Worm (Caenorhabditis elegans) whole organism, young adult: ENCODE results near the gene ftt-2.

Source experiments
- F10E7.11 ChIP-seq: sonication (generic microtip); optimal IDR thresholded peaks from 2 replicates; lab custom pipeline; 2017; ENCODE audit warnings: mild to moderate bottlenecking, missing genetic modification characterization, moderate library complexity, missing compliant biosample characterization
- F57A8.1 ChIP-seq: fragments of 200-800 bp; sonication (Bioruptor generic); optimal IDR thresholded peaks from 2 replicates; lab custom pipeline; 2018; ENCODE audit warnings: mild to moderate bottlenecking, missing genetic modification characterization, moderate library complexity, missing compliant biosample characterization
- K11D2.4 ChIP-seq: fragments of 200-800 bp; sonication (Bioruptor generic); IDR thresholded peaks from 2 replicates; pipeline ENCODE4 v1.3.6; 2022; ENCODE audit warnings: missing genetic modification reagents, missing genetic modification characterization, missing compliant biosample characterization
- Y53G8AR.9 ChIP-seq: fragments of 200-800 bp; sonication (Bioruptor generic); conservative IDR thresholded peaks from 2 replicates; pipeline ENCODE4 v1.3.6; 2022; ENCODE audit warnings: missing genetic modification reagents, missing genetic modification characterization, missing compliant biosample characterization
- Y56A3A.18 ChIP-seq: fragments of 200-800 bp; sonication (Bioruptor generic); IDR thresholded peaks from 2 replicates; pipeline ENCODE4 v1.3.6; 2022; ENCODE audit warnings: missing genetic modification reagents, missing genetic modification characterization, missing compliant biosample characterization
- Y67H2A.10 ChIP-seq: fragments of 200-800 bp; sonication (Bioruptor generic); conservative IDR thresholded peaks from 2 replicates; pipeline ENCODE4 v1.3.6; 2022; ENCODE audit warnings: missing genetic modification reagents, missing genetic modification characterization, missing compliant biosample characterization
- ZK185.1 ChIP-seq: sonication (generic microtip); optimal IDR thresholded peaks from 2 replicates; lab custom pipeline; 2016; ENCODE audit warnings: mild to moderate bottlenecking, missing genetic modification characterization, missing compliant biosample characterization; ENCODE audit not compliant: poor library complexity, severe bottlenecking
- attf-5 ChIP-seq: fragments of 200-800 bp; sonication (Bioruptor generic); optimal IDR thresholded peaks from 2 replicates; lab custom pipeline; 2018; ENCODE audit warnings: mild to moderate bottlenecking, missing genetic modification characterization, missing compliant biosample characterization
- ccch-3 ChIP-seq: fragments of 200-800 bp; sonication (Bioruptor generic); optimal IDR thresholded peaks from 2 replicates; lab custom pipeline; 2018; ENCODE audit warnings: mild to moderate bottlenecking, missing genetic modification characterization, missing compliant biosample characterization
- cebp-1 ChIP-seq, 2 experiments: fragments of 200-800 bp in 1 of 2; sonication (Bioruptor generic) in 1 of 2; sonication (generic microtip) in 1 of 2; IDR thresholded peaks in 1 of 2; optimal IDR thresholded peaks in 1 of 2; 2 replicates each; pipeline versions ENCODE4 v1.3.6 to Lab custom; 2017 to 2022; ENCODE audit warnings: missing compliant biosample characterization in 2 of 2, missing genetic modification characterization in 2 of 2, mild to moderate bottlenecking in 1 of 2, missing genetic modification reagents in 1 of 2, moderate library complexity in 1 of 2
- gei-17 ChIP-seq: fragments of 200-800 bp; sonication (Bioruptor generic); optimal IDR thresholded peaks from 2 replicates; lab custom pipeline; 2018; ENCODE audit warnings: mild to moderate bottlenecking, missing genetic modification characterization, missing compliant biosample characterization
- hmg-1.2 ChIP-seq: fragments of 200-800 bp; sonication (Bioruptor generic); IDR thresholded peaks from 2 replicates; pipeline ENCODE4 v1.3.6; 2022; ENCODE audit warnings: missing genetic modification reagents, missing genetic modification characterization, missing compliant biosample characterization
- lin-35 ChIP-seq, 3 experiments: fragments of 150-350 bp in 2 of 3; sonication (generic microtip) in 1 of 3; optimal IDR thresholded peaks; 2 replicates each; lab custom pipeline; 2014 to 2018; ENCODE audit warnings: missing biosample characterization in 3 of 3, missing genetic modification characterization in 3 of 3, missing genetic modification reagents in 3 of 3
- lin-40 ChIP-seq: sonication (generic microtip); optimal IDR thresholded peaks from 2 replicates; lab custom pipeline; 2016; ENCODE audit warnings: missing genetic modification characterization, mild to moderate bottlenecking, missing compliant biosample characterization, missing genotype, missing genetic modification reagents
- lsy-27 ChIP-seq: sonication (generic microtip); optimal IDR thresholded peaks from 2 replicates; lab custom pipeline; 2017; ENCODE audit warnings: missing genetic modification characterization, mild to moderate bottlenecking, missing compliant biosample characterization, antibody characterized with exemption, missing genotype, borderline replicate concordance; ENCODE audit not compliant: insufficient read depth
- mel-28 ChIP-seq: sonication (generic microtip); optimal IDR thresholded peaks from 2 replicates; lab custom pipeline; 2016; ENCODE audit warnings: borderline replicate concordance, mild to moderate bottlenecking, missing genetic modification characterization, missing compliant biosample characterization
- mxl-1 ChIP-seq: sonication (generic microtip); optimal IDR thresholded peaks from 2 replicates; lab custom pipeline; 2016; ENCODE audit warnings: missing genetic modification characterization, missing compliant biosample characterization
- nhr-80 ChIP-seq: sonication (generic microtip); optimal IDR thresholded peaks from 2 replicates; lab custom pipeline; 2016; ENCODE audit warnings: missing genetic modification characterization, missing compliant biosample characterization
- nhr-90 ChIP-seq: sonication (generic microtip); optimal IDR thresholded peaks from 2 replicates; lab custom pipeline; 2016; ENCODE audit warnings: missing genotype, mild to moderate bottlenecking, missing genetic modification characterization, missing compliant biosample characterization
- snpc-3.4 ChIP-seq: sonication (generic microtip); optimal IDR thresholded peaks from 2 replicates; lab custom pipeline; 2017; ENCODE audit warnings: missing genetic modification characterization, mild to moderate bottlenecking, missing compliant biosample characterization, antibody characterized with exemption, moderate library complexity, missing genotype, missing genetic modification reagents
- tbp1 ChIP-seq: fragments of 200-800 bp; sonication (Bioruptor generic); optimal IDR thresholded peaks from 2 replicates; lab custom pipeline; 2018; ENCODE audit warnings: mild to moderate bottlenecking, missing genetic modification characterization, missing compliant biosample characterization
- xnd-1 ChIP-seq: sonication (generic microtip); optimal IDR thresholded peaks from 2 replicates; lab custom pipeline; 2016; ENCODE audit warnings: missing genotype, missing genetic modification reagents, missing genetic modification characterization, missing compliant biosample characterization
- zfh-2 ChIP-seq: fragments of 200-800 bp; sonication (Bioruptor generic); conservative IDR thresholded peaks from 2 replicates; pipeline ENCODE4 v1.3.6; 2022; ENCODE audit warnings: missing genetic modification reagents, missing genetic modification characterization, missing compliant biosample characterization
- ztf-22 ChIP-seq: fragments of 200-800 bp; sonication (Bioruptor generic); optimal IDR thresholded peaks from 2 replicates; lab custom pipeline; 2018; ENCODE audit warnings: mild to moderate bottlenecking, missing genetic modification characterization, moderate library complexity, missing compliant biosample characterization
- ztf-26 ChIP-seq: sonication (generic microtip); optimal IDR thresholded peaks from 2 replicates; lab custom pipeline; 2017; ENCODE audit warnings: missing genetic modification characterization, missing compliant biosample characterization

The ftt-2 gene

ce11 chrX:11571714-11572113 is 33.5 kb downstream of the ftt-2 start:
- TF ChIP-seq lsy-27 (tag; lab: Kevin White, UChicago) (no peak), xnd-1 (tag; lab: Kevin White, UChicago) (no peak), zfh-2 (GFP tag; lab: Robert Waterston, UW) (peak; percentile 47; the same call in 1 of the 2 replicates)
- TF ChIP-seq, all 124 proteins: peak for 1

ce11 chrX:11569744-11570359 is 35.4 kb downstream of the ftt-2 start:
- TF ChIP-seq ztf-22 (GFP tag; lab: Kevin White, UChicago) (no peak), nhr-90 (no peak), F10E7.11 (tag; lab: Kevin White, UChicago) (no peak)

ce11 chrX:11563663-11564062 is 41.6 kb downstream of the ftt-2 start, which contains the start of gene trpp-9:
trpp-9 (plus strand) TSS chrX:11563923.
- peak; percentile 40 for TF ChIP-seq lin-40 (tag; lab: Kevin White, UChicago)
- peak; percentile 14 for TF ChIP-seq attf-5 (GFP tag; lab: Kevin White, UChicago)
- no peak for TF ChIP-seq ztf-26 (tag; lab: Kevin White, UChicago)
- 0 out of 2 replicates have a peak, but pooled peaks have one; percentile 28 for TF ChIP-seq zfh-2 (GFP tag; lab: Robert Waterston, UW)
- peak; percentile 25; the same call in 1 of the 2 replicates for TF ChIP-seq hmg-1.2 (GFP tag; lab: Robert Waterston, UW)
- no peak for TF ChIP-seq ZK185.1

- TF ChIP-seq ccch-3 (GFP tag; lab: Kevin White, UChicago) (no peak), lin-35 (GFP tag; optimal IDR thresholded peaks at IDR 0.05; lab: Kevin White, UChicago) (no peak), mxl-1 (no peak), ZK185.1 (no peak), Y56A3A.18 (no peak), snpc-3.4 (no peak)
- TF ChIP-seq, all 124 proteins: peak for 0
Measured at ce11 chrX:11560615-11561014, 44.6 kb downstream of the ftt-2 start, which contains the start of gene lev-8. lev-8 (plus strand) TSS chrX:11560915.

ce11 chrX:11560076-11560475 is 45.1 kb downstream of the ftt-2 start:
- no peak for TF ChIP-seq Y67H2A.10 (GFP tag; lab: Robert Waterston, UW)
- no peak for TF ChIP-seq cebp-1 (GFP tag; IDR thresholded peaks at IDR 0.05; lab: Robert Waterston, UW)
- TF ChIP-seq cebp-1 (tag; optimal IDR thresholded peaks at IDR 0.05; lab: Kevin White, UChicago) = peak; percentile 32

ce11 chrX:11558156-11558555 is 47.1 kb downstream of the ftt-2 start:
- no peak for TF ChIP-seq lsy-27 (tag; lab: Kevin White, UChicago)
- TF ChIP-seq K11D2.4 (GFP tag; lab: Robert Waterston, UW) = 0 out of 2 replicates have a peak, but pooled peaks have one; percentile 25
- no peak for TF ChIP-seq tbp1
- TF ChIP-seq mel-28 (tag; lab: Kevin White, UChicago) = no peak
- TF ChIP-seq Y53G8AR.9 = no peak
- no peak for TF ChIP-seq gei-17 (GFP tag; lab: Kevin White, UChicago)

- TF ChIP-seq F57A8.1 (GFP tag; lab: Kevin White, UChicago) (no peak), nhr-80 (tag; lab: Kevin White, UChicago) (peak; percentile 87)
Measured at ce11 chrX:11556194-11556739, 49.0 kb downstream of the ftt-2 start, which contains the start of gene C35C5.10. C35C5.10 (plus strand) TSS chrX:11556244.
